Worm (Caenorhabditis elegans): Measurements from ENCODE around the gene F25E5.9.
"Not testable (repeated sequence)": the region's sequence is repeated elsewhere in the genome, so short reads cannot be mapped to it uniquely, and the experiment has no call there.

DNA sequence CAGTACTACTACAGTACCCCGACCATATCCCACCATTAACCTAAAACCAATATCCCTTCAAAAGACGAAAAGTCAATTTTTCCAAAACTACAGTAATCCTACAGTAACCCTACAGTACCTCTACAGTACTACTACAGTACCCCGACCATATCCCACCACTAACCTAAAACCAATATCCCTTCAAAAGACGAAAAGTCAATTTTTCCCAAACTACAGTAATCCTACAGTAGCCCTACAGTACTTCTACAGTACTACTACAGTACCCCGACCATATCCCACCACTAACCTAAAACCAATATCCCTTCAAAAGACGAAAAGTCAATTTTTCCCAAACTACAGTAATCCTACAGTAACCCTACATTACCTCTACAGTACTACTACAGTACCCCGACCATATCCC is 5.8 kb upstream of the F25E5.9 start:
- not testable (repeated sequence) for TF ChIP-seq ets-4, K02D7.2, ref-2, gmeb-2, eyg-1 (tag; optimal IDR thresholded peaks at IDR 0.05)

All from whole organism, late embryonic.